Fruit fly (Drosophila melanogaster) Kc167 (cell line): ENCODE results near the gene mei-217.

ENCODE experiments used
- Myc ChIP-seq: fragments of >200 bp; optimal IDR thresholded peaks from 2 replicates; lab custom pipeline; 2017; ENCODE audit warnings: missing external identifiers
- Sin3A ChIP-seq: fragments of >200 bp; optimal IDR thresholded peaks from 2 replicates; lab custom pipeline; 2018; ENCODE audit warnings: missing external identifiers
- insv ChIP-seq: fragments of >200 bp; optimal IDR thresholded peaks from 3 replicates; lab custom pipeline; 2018; ENCODE audit warnings: missing external identifiers
- psq ChIP-seq: fragments of >200 bp; optimal IDR thresholded peaks from 2 replicates; lab custom pipeline; 2017; ENCODE audit warnings: missing external identifiers
- ttk ChIP-seq: sonication (Bioruptor generic); optimal IDR thresholded peaks from 2 replicates; lab custom pipeline; 2017; ENCODE audit warnings: missing external identifiers

DNA sequence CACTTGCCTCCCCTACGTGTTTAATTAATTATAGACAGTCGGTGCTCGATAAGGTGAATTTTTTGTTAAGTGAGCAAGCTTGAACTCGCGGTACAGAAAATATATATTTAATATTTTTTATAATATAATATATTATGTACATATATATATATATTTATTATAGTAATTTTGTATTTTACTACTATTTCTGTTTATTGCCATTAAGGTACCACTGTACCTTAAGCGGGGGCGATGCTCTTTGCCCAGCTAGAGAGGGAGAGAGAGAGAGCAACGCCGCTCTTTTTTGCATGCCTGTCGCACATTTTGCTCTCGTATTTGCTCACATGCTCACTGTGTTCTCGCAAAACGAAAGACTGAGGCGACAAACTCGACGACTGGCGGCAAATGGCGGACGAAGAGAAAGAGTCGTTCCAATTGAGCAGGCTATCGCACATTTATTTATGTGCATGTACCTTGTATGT, 27.7 kb upstream of the mei-217 start:
- no peak for TF ChIP-seq ttk (lab: Kevin White, UChicago)
- no peak for TF ChIP-seq Myc (lab: Kevin White, UChicago)
- no peak for TF ChIP-seq Sin3A
- TF ChIP-seq insv (lab: Kevin White, UChicago), result no peak
- no peak for TF ChIP-seq psq (lab: Kevin White, UChicago)
